Fruit fly (Drosophila melanogaster): Measurements from ENCODE around the gene Usp39.

Gene Usp39

DNA sequence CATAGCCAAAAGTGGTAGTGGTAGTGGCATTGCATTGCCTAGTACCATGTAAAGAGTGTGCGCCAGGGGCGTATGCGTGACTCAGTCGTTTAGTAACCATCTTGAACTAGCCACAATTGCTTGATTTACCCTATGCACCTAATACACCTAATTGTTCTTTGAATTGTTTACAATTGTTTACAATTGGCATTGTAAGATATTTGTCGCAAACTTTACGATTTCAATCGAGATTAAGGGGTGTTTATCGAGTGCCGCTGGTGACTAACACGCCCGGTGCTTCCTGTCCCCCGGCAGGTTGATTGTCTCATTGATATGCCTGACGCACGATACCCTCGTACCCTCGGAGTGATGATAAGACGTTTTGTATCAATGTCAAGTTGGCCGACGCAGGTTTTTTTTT, 21.0 kb upstream of the Usp39 start (continued):
- peak; percentile 19 for TF ChIP-seq CG16815 (GFP tag; optimal IDR thresholded peaks at IDR 0.05)
- TF ChIP-seq CG10366 (GFP tag; IDR thresholded peaks at IDR 0.05) = peak; percentile 50
- no peak for TF ChIP-seq CG15601 (tag; optimal IDR thresholded peaks at IDR 0.05)
- TF ChIP-seq Mrtf (GFP tag; IDR thresholded peaks at IDR 0.05) = 0 out of 3 replicates have a peak, but pooled peaks have one; percentile 11
- TF ChIP-seq ac (GFP tag; optimal IDR thresholded peaks at IDR 0.05) = no peak
- peak; percentile 1 for TF ChIP-seq jing (GFP tag; optimal IDR thresholded peaks at IDR 0.05)
- peak; percentile 60 for TF ChIP-seq Drgx (GFP tag; IDR thresholded peaks at IDR 0.05)
- no peak for TF ChIP-seq CG12155 (GFP tag; optimal IDR thresholded peaks at IDR 0.05)
- peak; percentile 66 for TF ChIP-seq Rfx (GFP tag; IDR thresholded peaks at IDR 0.05)
- TF ChIP-seq ATbp (GFP tag; optimal IDR thresholded peaks at IDR 0.05) = peak; percentile 20
- TF ChIP-seq zen (tag; optimal IDR thresholded peaks at IDR 0.05) = no peak
- no peak for TF ChIP-seq CG9932 (GFP tag; IDR thresholded peaks at IDR 0.05)
- TF ChIP-seq Mes4 (GFP tag; optimal IDR thresholded peaks at IDR 0.05) = peak; percentile 18
- TF ChIP-seq NfI (GFP tag; optimal IDR thresholded peaks at IDR 0.05) = peak; percentile 24
- TF ChIP-seq dmrt11E (tag; optimal IDR thresholded peaks at IDR 0.05) = peak; percentile 42
- peak; percentile 31 for TF ChIP-seq mam (GFP tag; optimal IDR thresholded peaks at IDR 0.05)
- TF ChIP-seq Optix (GFP tag; IDR thresholded peaks at IDR 0.05) = 0 out of 3 replicates have a peak, but pooled peaks have one; percentile 21
- TF ChIP-seq CG5180 (GFP tag; optimal IDR thresholded peaks at IDR 0.05) = peak; percentile 9
- TF ChIP-seq CG12219 (GFP tag; optimal IDR thresholded peaks at IDR 0.05) = peak; percentile 56
- no peak for TF ChIP-seq gt (GFP tag; IDR thresholded peaks at IDR 0.05)
- TF ChIP-seq Atf-2 (GFP tag; optimal IDR thresholded peaks at IDR 0.05) = peak; percentile 35
- TF ChIP-seq CG4328 (GFP tag; optimal IDR thresholded peaks at IDR 0.05) = no peak
- peak; percentile 62 for TF ChIP-seq grn (GFP tag; optimal IDR thresholded peaks at IDR 0.05)
- TF ChIP-seq so (GFP tag; IDR thresholded peaks at IDR 0.05) = peak; percentile 79
- TF ChIP-seq cad (GFP tag; optimal IDR thresholded peaks at IDR 0.05) = no peak
- TF ChIP-seq nmo (GFP tag; optimal IDR thresholded peaks at IDR 0.05) = peak; percentile 58
- TF ChIP-seq lmd (GFP tag; IDR thresholded peaks at IDR 0.05) = peak; percentile 64
- TF ChIP-seq Adf1 (GFP tag; IDR thresholded peaks at IDR 0.05) = no peak
- no peak for TF ChIP-seq MBD-R2 (GFP tag; IDR thresholded peaks at IDR 0.05)
- peak in 1 of 2 experiments; percentile 27 for TF ChIP-seq Eip74EF (GFP tag; optimal IDR thresholded peaks at IDR 0.05)
- no peak for TF ChIP-seq Ada2b (GFP tag; IDR thresholded peaks at IDR 0.05)
- TF ChIP-seq CG13775 (GFP tag; optimal IDR thresholded peaks at IDR 0.05) = no peak
- TF ChIP-seq vfl (GFP tag; optimal IDR thresholded peaks at IDR 0.05) = no peak
- TF ChIP-seq CG13287 (GFP tag; IDR thresholded peaks at IDR 0.05; ENCODE audit: partially characterized antibody) = no peak
- no peak for TF ChIP-seq CG18599 (GFP tag; optimal IDR thresholded peaks at IDR 0.05)
- peak; percentile 68 for TF ChIP-seq CoRest (tag; optimal IDR thresholded peaks at IDR 0.05)
- peak; percentile 17 for TF ChIP-seq Bdp1 (GFP tag; optimal IDR thresholded peaks at IDR 0.05)
- TF ChIP-seq ssp (GFP tag; IDR thresholded peaks at IDR 0.05) = 0 out of 2 replicates have a peak, but pooled peaks have one; percentile 38
- peak in 1 of 2 experiments; percentile 42 for TF ChIP-seq bsh (GFP tag; optimal IDR thresholded peaks at IDR 0.05)
- TF ChIP-seq CG8388 (GFP tag; optimal IDR thresholded peaks at IDR 0.05) = peak; percentile 28
- peak; percentile 66 for TF ChIP-seq gem (tag; optimal IDR thresholded peaks at IDR 0.05)
- TF ChIP-seq Mad (GFP tag; optimal IDR thresholded peaks at IDR 0.05) = no peak
- no peak for TF ChIP-seq disco-r (GFP tag; optimal IDR thresholded peaks at IDR 0.05)
- TF ChIP-seq otp (GFP tag; IDR thresholded peaks at IDR 0.05) = 0 out of 3 replicates have a peak, but pooled peaks have one; percentile 15
- TF ChIP-seq Oaz (GFP tag; IDR thresholded peaks at IDR 0.05) = no peak
- no peak for TF ChIP-seq Abd-B (GFP tag; optimal IDR thresholded peaks at IDR 0.05)
- TF ChIP-seq aop (GFP tag; IDR thresholded peaks at IDR 0.05) = no peak
- TF ChIP-seq stc (GFP tag; IDR thresholded peaks at IDR 0.05) = peak; percentile 69
- peak; percentile 41 for TF ChIP-seq Ssrp (tag; optimal IDR thresholded peaks at IDR 0.05)
- TF ChIP-seq Dek (tag; optimal IDR thresholded peaks at IDR 0.05) = peak; percentile 16
- peak; percentile 22 for TF ChIP-seq Side (GFP tag; optimal IDR thresholded peaks at IDR 0.05)
